Worm (Caenorhabditis elegans): Measurements from ENCODE around the gene K07F5.8.

DNA sequence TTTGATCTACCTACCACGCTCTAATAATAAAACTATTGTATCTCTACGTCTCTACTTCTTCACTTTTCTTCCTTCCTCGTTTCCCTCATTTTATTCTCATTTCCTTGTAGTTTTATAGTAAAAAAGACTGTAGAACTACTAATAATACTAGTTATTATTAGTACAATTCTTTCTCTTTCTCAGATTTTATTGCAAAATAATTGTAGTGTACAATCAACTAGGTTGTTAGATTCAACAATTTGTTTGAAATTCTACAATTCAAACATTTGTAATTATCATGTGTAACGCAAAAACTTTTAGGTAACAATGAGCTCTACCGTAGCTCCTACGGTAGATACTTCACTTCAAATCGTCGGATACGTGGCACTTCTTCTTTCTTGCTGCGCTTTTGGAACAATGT, 6.2 kb upstream of the K07F5.8 start, which contains the start of gene K07F5.12:
- TF ChIP-seq unc-62 (GFP tag; optimal IDR thresholded peaks at IDR 0.05 in 1 of 2) (no peak), unc-62 (tag; optimal IDR thresholded peaks at IDR 0.05) (no peak), F10B5.3 (tag; optimal IDR thresholded peaks at IDR 0.05) (no peak), lin-15B (tag; optimal IDR thresholded peaks at IDR 0.05) (no peak), Y5F2A.4 (GFP tag; optimal IDR thresholded peaks at IDR 0.05) (no peak), lin-39 (tag; optimal IDR thresholded peaks at IDR 0.05) (no peak), ama-1 (optimal IDR thresholded peaks at IDR 0.05) (no peak), dpl-1 (GFP tag; optimal IDR thresholded peaks at IDR 0.05) (no peak), ces-1 (GFP tag; optimal IDR thresholded peaks at IDR 0.05) (no peak)
